Worm (Caenorhabditis elegans) whole organism, L4 larva: Measurements from ENCODE around the gene nck-1.

Experiments used
- F44E2.7 ChIP-seq: fragments of 200-800 bp; sonication (Bioruptor generic); IDR thresholded peaks from 2 replicates; pipeline ENCODE4 v2.1.2; 2022; ENCODE audit warnings: missing genetic modification characterization, missing compliant biosample characterization
- T20F7.1 ChIP-seq: fragments of 200-800 bp; sonication (Bioruptor generic); optimal IDR thresholded peaks from 2 replicates; lab custom pipeline; 2018; ENCODE audit warnings: mild to moderate bottlenecking, missing genetic modification characterization, missing compliant biosample characterization
- Y105C5A.15 ChIP-seq: fragments of 200-800 bp; sonication (Bioruptor generic); IDR thresholded peaks from 2 replicates; pipeline ENCODE4 v1.3.6; 2022; ENCODE audit warnings: missing genetic modification characterization, missing compliant biosample characterization
- ZK337.2 ChIP-seq: fragments of 200-800 bp; sonication (Bioruptor generic); IDR thresholded peaks from 2 replicates; pipeline ENCODE4 v1.3.6; 2022; ENCODE audit warnings: missing genetic modification reagents, missing genetic modification characterization, missing compliant biosample characterization
- ZK546.5 ChIP-seq, 2 experiments: sonication (generic microtip); optimal IDR thresholded peaks; 2 replicates each; lab custom pipeline; 2017; ENCODE audit warnings: missing biosample characterization in 2 of 2, missing genetic modification characterization in 2 of 2
- aha-1 ChIP-seq: fragments of 150-350 bp; peaks from one replicate; lab custom pipeline; 2014; ENCODE audit warnings: missing biosample characterization, missing genetic modification characterization
- aly-2 ChIP-seq: sonication (generic microtip); optimal IDR thresholded peaks from 2 replicates; lab custom pipeline; 2018; ENCODE audit warnings: missing biosample characterization, missing genetic modification characterization
- ceh-20 ChIP-seq: fragments of 200-800 bp; sonication (Bioruptor generic); IDR thresholded peaks from 2 replicates; pipeline ENCODE4 v1.3.6; 2022; ENCODE audit warnings: missing genetic modification reagents, missing genetic modification characterization, missing compliant biosample characterization
- ceh-82 ChIP-seq: sonication (generic microtip); optimal IDR thresholded peaks from 2 replicates; lab custom pipeline; 2017; ENCODE audit warnings: missing biosample characterization, missing genetic modification characterization
- ces-1 ChIP-seq: fragments of 150-350 bp; sonication (generic microtip); optimal IDR thresholded peaks from 4 replicates; lab custom pipeline; 2014; ENCODE audit warnings: missing biosample characterization, missing genetic modification reagents, missing genetic modification characterization
- ctbp-1 ChIP-seq: fragments of 200-800 bp; sonication (Bioruptor generic); IDR thresholded peaks from 2 replicates; pipeline ENCODE4 v1.3.6; 2022; ENCODE audit warnings: missing genetic modification reagents, missing genetic modification characterization, missing compliant biosample characterization
- daf-12 ChIP-seq: fragments of 150-350 bp; optimal IDR thresholded peaks from 2 replicates; lab custom pipeline; 2014; ENCODE audit warnings: missing biosample characterization, missing genetic modification reagents, missing genetic modification characterization
- daf-19 ChIP-seq: fragments of 200-800 bp; sonication (Bioruptor generic); conservative IDR thresholded peaks from 2 replicates; pipeline ENCODE4 v1.3.6; 2022; ENCODE audit warnings: missing genetic modification characterization, missing compliant biosample characterization
- dpl-1 ChIP-seq: fragments of 150-350 bp; optimal IDR thresholded peaks from 2 replicates; lab custom pipeline; 2014; ENCODE audit warnings: missing biosample characterization, missing genetic modification reagents, missing genetic modification characterization
- duxl-1 ChIP-seq: sonication (generic microtip); optimal IDR thresholded peaks from 2 replicates; lab custom pipeline; 2016; ENCODE audit warnings: mild to moderate bottlenecking, missing genetic modification characterization, moderate library complexity, missing compliant biosample characterization; ENCODE audit not compliant: poor library complexity
- dve-1 ChIP-seq: sonication (generic microtip); optimal IDR thresholded peaks from 2 replicates; lab custom pipeline; 2017; ENCODE audit warnings: antibody characterized with exemption, mild to moderate bottlenecking, missing genetic modification characterization, missing compliant biosample characterization; ENCODE audit not compliant: insufficient read depth
- hlh-11 ChIP-seq: fragments of 200-800 bp; sonication (Bioruptor generic); optimal IDR thresholded peaks from 2 replicates; lab custom pipeline; 2018; ENCODE audit warnings: mild to moderate bottlenecking, missing genetic modification characterization, missing compliant biosample characterization
- hlh-30 ChIP-seq: sonication (generic microtip); optimal IDR thresholded peaks from 2 replicates; lab custom pipeline; 2017; ENCODE audit warnings: antibody characterized with exemption, mild to moderate bottlenecking, missing genetic modification characterization, missing compliant biosample characterization; ENCODE audit not compliant: insufficient read depth
- jun-1 ChIP-seq: fragments of 150-350 bp; optimal IDR thresholded peaks from 2 replicates; lab custom pipeline; 2014; ENCODE audit warnings: missing biosample characterization, missing genetic modification reagents, missing genetic modification characterization
- lim-7 ChIP-seq: fragments of 200-800 bp; sonication (Bioruptor generic); IDR thresholded peaks from 2 replicates; pipeline ENCODE4 v1.3.6; 2022; ENCODE audit warnings: missing genetic modification characterization, missing compliant biosample characterization
- lin-39 ChIP-seq: fragments of 150-350 bp; optimal IDR thresholded peaks from 2 replicates; lab custom pipeline; 2014; ENCODE audit warnings: missing biosample characterization, missing genetic modification reagents, missing genetic modification characterization
- lsy-2 ChIP-seq, 2 experiments: fragments of 150-350 bp in 1 of 2; sonication (generic microtip) in 1 of 2; optimal IDR thresholded peaks; 2 replicates each; lab custom pipeline; 2014 to 2017; ENCODE audit warnings: missing biosample characterization in 2 of 2, missing genetic modification characterization in 2 of 2
- madf-5 ChIP-seq, 2 experiments: fragments of 200-800 bp; sonication (Bioruptor generic); IDR thresholded peaks; 2 replicates each; pipeline ENCODE4 v1.3.6; 2022; ENCODE audit warnings: missing compliant biosample characterization in 2 of 2, missing genetic modification characterization in 2 of 2
- madf-9 ChIP-seq: fragments of 200-800 bp; sonication (Bioruptor generic); conservative IDR thresholded peaks from 2 replicates; pipeline ENCODE4 v1.3.6; 2022; ENCODE audit warnings: missing genetic modification reagents, missing genetic modification characterization, missing compliant biosample characterization
- mep-1 ChIP-seq: fragments of 150-350 bp; sonication (generic microtip); optimal IDR thresholded peaks from 3 replicates; lab custom pipeline; 2014; ENCODE audit warnings: missing biosample characterization, missing genetic modification characterization
- nhr-111 ChIP-seq: fragments of 200-800 bp; sonication (Bioruptor generic); optimal IDR thresholded peaks from 2 replicates; lab custom pipeline; 2018; ENCODE audit warnings: mild to moderate bottlenecking, missing genetic modification characterization, missing compliant biosample characterization
- nhr-237 ChIP-seq: sonication (generic microtip); optimal IDR thresholded peaks from 2 replicates; lab custom pipeline; 2017; ENCODE audit warnings: missing biosample characterization, missing genetic modification characterization
- nhr-28 ChIP-seq: fragments of 150-350 bp; optimal IDR thresholded peaks from 2 replicates; lab custom pipeline; 2014; ENCODE audit warnings: missing biosample characterization, missing genetic modification characterization
- nhr-48 ChIP-seq: sonication (generic microtip); optimal IDR thresholded peaks from 2 replicates; lab custom pipeline; 2016; ENCODE audit warnings: mild to moderate bottlenecking, missing genetic modification characterization, missing compliant biosample characterization
- nhr-76 ChIP-seq: fragments of 150-350 bp; optimal IDR thresholded peaks from 2 replicates; lab custom pipeline; 2014; ENCODE audit warnings: missing biosample characterization, missing genetic modification characterization
- nhr-77 ChIP-seq: fragments of 150-350 bp; optimal IDR thresholded peaks from 2 replicates; lab custom pipeline; 2014; ENCODE audit warnings: missing biosample characterization, missing genetic modification characterization
- php-3 ChIP-seq: fragments of 200-800 bp; sonication (Bioruptor generic); IDR thresholded peaks from 2 replicates; pipeline ENCODE4 v1.3.6; 2022; ENCODE audit warnings: missing genetic modification reagents, missing genetic modification characterization, missing compliant biosample characterization
- sdz-12 ChIP-seq: fragments of 200-800 bp; sonication (Bioruptor generic); optimal IDR thresholded peaks from 2 replicates; lab custom pipeline; 2018; ENCODE audit warnings: mild to moderate bottlenecking, missing genetic modification characterization, missing compliant biosample characterization
- set-16 ChIP-seq: fragments of 200-800 bp; sonication (Bioruptor generic); IDR thresholded peaks from 2 replicates; pipeline ENCODE4 v1.3.6; 2022; ENCODE audit warnings: missing genetic modification reagents, missing genetic modification characterization, missing compliant biosample characterization
- snpc-1.2 ChIP-seq: fragments of 200-800 bp; sonication (Bioruptor generic); IDR thresholded peaks from 2 replicates; pipeline ENCODE4 v1.3.6; 2022; ENCODE audit warnings: missing genetic modification reagents, missing genetic modification characterization, missing compliant biosample characterization
- snpc-4 ChIP-seq: fragments of 150-350 bp; optimal IDR thresholded peaks from 2 replicates; lab custom pipeline; 2014; ENCODE audit warnings: missing biosample characterization, missing genetic modification characterization
- spr-3 ChIP-seq: fragments of 200-800 bp; sonication (Bioruptor generic); optimal IDR thresholded peaks from 2 replicates; lab custom pipeline; 2018; ENCODE audit warnings: mild to moderate bottlenecking, missing genetic modification characterization, missing compliant biosample characterization
- unc-130 ChIP-seq: sonication (generic microtip); optimal IDR thresholded peaks from 2 replicates; lab custom pipeline; 2016; ENCODE audit warnings: missing genetic modification reagents, missing genetic modification characterization, missing compliant biosample characterization
- unc-62 ChIP-seq, 3 experiments: fragments of 150-350 bp in 1 of 3; sonication (generic microtip); optimal IDR thresholded peaks in 2 of 3; peaks in 1 of 3; 1 replicate in 1 of 3; 2 replicates in 2 of 3; lab custom pipeline; 2014 to 2017; ENCODE audit warnings: missing biosample characterization in 3 of 3, missing genetic modification characterization in 3 of 3, missing genetic modification reagents in 3 of 3, missing genotype in 1 of 3
- vab-7 ChIP-seq: fragments of 200-800 bp; sonication (Bioruptor generic); IDR thresholded peaks from 2 replicates; pipeline ENCODE4 v1.3.6; 2022; ENCODE audit warnings: missing genetic modification reagents, missing genetic modification characterization, missing compliant biosample characterization
- zfp-2 ChIP-seq: sonication (generic microtip); optimal IDR thresholded peaks from 2 replicates; lab custom pipeline; 2016; ENCODE audit warnings: mild to moderate bottlenecking, missing genetic modification characterization, missing compliant biosample characterization
- zip-11 ChIP-seq: fragments of 200-800 bp; sonication (Bioruptor generic); IDR thresholded peaks from 2 replicates; pipeline ENCODE4 v1.3.6; 2022; ENCODE audit warnings: missing genetic modification characterization, missing compliant biosample characterization

nck-1 gene

DNA sequence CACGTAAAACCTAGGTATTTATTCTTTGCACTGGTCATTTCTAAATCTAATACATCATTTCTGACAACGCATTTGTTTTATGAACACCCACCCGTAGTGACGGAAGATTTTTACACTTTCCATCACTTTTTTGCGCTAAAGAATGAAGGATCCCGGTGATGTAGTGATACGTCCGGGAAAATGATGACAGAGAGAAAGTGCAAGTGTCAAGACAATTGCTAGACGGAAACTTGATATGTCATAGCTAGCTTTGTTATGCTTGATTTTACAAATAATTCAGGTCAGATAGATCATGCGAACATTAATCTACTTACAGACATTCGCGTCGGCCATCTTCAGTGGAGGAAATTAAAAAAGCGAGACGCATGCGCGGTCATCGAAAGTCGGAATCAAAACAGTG, 43.3 kb downstream of the nck-1 start:
- TF ChIP-seq dve-1 (no peak), daf-19 (no peak), ces-1 (GFP tag; lab: Kevin White, UChicago) (no peak), aha-1 (tag; lab: Kevin White, UChicago) (peak; percentile 57), dpl-1 (no peak), duxl-1 (tag; lab: Kevin White, UChicago) (no peak), nhr-48 (no peak), ZK337.2 (no peak), T20F7.1 (GFP tag; lab: Kevin White, UChicago) (no peak), unc-62 (GFP tag; optimal IDR thresholded peaks at IDR 0.05 in 1 of 2; lab: Kevin White, UChicago) (peak in 1 of 2 experiments; percentile 72), unc-62 (tag; optimal IDR thresholded peaks at IDR 0.05; lab: Kevin White, UChicago) (no peak), hlh-30 (peak; percentile 5), aly-2 (no peak), zip-11 (no peak), spr-3 (no peak), lim-7 (GFP tag; lab: Robert Waterston, UW) (no peak), zfp-2 (tag; lab: Kevin White, UChicago) (no peak), nhr-237 (tag; lab: Kevin White, UChicago) (no peak), hlh-11 (tag; lab: Kevin White, UChicago) (peak; percentile 31), nhr-28 (peak; percentile 15), ceh-82 (no peak), ceh-20 (GFP tag; lab: Robert Waterston, UW) (no peak)

DNA sequence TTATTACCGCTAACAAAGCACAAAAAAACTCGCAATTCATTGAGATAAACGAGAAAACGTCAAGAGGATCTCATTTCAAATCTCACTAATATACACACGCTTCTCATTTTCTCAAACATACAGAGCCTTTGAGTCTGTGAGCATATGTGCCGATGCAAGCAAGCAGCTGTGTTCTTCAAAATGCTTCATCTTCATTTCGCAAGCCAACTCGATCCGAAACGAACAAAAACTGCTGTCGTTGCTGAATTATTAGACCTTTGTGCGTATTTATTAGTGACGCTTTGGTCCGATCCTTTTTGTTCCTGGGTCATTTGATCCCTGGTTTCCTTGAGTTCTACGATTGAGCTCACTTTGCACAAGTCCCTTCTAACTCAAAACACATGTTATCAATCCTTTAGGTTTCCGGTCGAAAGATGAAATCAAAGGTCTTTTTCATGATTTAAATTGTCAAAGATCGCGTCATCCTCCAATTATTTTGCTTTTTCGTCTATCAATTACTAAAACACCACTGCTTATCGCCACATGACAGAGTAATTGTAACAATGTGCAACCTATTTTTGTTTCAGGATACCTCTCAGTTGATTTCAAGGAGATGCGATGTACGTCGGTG, 46.2 kb downstream of the nck-1 start, which contains the start of gene R02E4.2:
Gene R02E4.2, plus strand, starts transcription at position 560 of the 610 bp plus-strand sequence.
- no peak for TF ChIP-seq ctbp-1 (GFP tag; lab: Robert Waterston, UW)
- peak in 1 of 2 experiments; percentile 67 for TF ChIP-seq unc-62 (GFP tag; optimal IDR thresholded peaks at IDR 0.05 in 1 of 2; lab: Kevin White, UChicago)
- no peak for TF ChIP-seq unc-62 (tag; optimal IDR thresholded peaks at IDR 0.05; lab: Kevin White, UChicago)

DNA sequence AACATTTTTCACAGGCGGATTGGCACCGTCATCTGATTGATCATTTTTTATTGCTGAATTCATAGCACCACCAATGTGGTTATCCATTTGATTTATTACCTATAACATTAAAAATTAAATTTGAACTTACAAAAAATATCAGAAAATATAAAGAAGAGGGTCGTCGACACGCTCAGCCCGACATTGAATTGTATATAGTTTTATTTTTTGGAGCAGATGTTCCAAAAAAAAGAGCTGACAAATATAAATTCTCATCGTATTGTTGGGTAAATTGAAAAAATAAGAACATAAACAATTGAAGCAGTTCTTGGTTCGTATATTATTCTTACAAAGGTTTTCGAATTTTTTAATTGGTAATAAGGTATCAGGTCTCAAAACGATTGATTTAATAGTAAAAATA, 48.8 kb downstream of the nck-1 start, which contains the start of gene R02E4.1:
Gene R02E4.1, minus strand, starts transcription at position 101 of the 400 bp plus-strand sequence.
- no peak for TF ChIP-seq spr-3
- no peak for TF ChIP-seq daf-12
- no peak for TF ChIP-seq hlh-30
- TF ChIP-seq F44E2.7 (GFP tag; lab: Robert Waterston, UW), result no peak
- no peak for TF ChIP-seq madf-5 (GFP tag; IDR thresholded peaks at IDR 0.05; lab: Robert Waterston, UW)
- TF ChIP-seq nhr-76 (tag; lab: Kevin White, UChicago), result no peak
- no peak for TF ChIP-seq zip-11
- no peak for TF ChIP-seq ces-1 (GFP tag; lab: Kevin White, UChicago)
- no peak for TF ChIP-seq snpc-4
- TF ChIP-seq snpc-1.2 (GFP tag; lab: Robert Waterston, UW), result no peak
- no peak for TF ChIP-seq set-16 (GFP tag; lab: Robert Waterston, UW)
- no peak for TF ChIP-seq ZK546.5 (tag; optimal IDR thresholded peaks at IDR 0.05; lab: Kevin White, UChicago)
- TF ChIP-seq, all 104 proteins: peak for 0

DNA sequence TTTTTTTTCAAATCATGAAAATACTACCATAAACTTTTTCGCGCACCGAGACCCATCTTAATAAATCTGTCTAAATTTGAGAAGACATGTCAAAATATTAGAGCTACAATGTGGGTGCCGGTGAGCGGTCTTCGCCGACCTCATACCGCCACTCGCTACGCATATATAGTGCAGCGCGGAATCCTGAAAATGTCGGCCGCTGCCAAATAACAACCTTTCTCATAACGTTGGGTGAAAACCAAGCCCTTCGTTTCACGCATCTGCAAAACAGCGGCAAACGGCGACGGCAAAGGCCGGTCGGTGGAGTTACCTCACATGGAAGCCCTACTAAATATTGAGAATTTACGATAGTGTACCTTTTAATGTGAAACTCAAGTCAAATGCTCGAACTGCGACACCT, 50.2 kb downstream of the nck-1 start:
- TF ChIP-seq daf-19 (no peak), vab-7 (GFP tag; lab: Robert Waterston, UW) (no peak), snpc-4 (peak; percentile 45), nhr-111 (GFP tag; lab: Kevin White, UChicago) (no peak), jun-1 (tag; lab: Kevin White, UChicago) (no peak), lsy-2 (tag; optimal IDR thresholded peaks at IDR 0.05; lab: Kevin White, UChicago) (no peak), madf-9 (GFP tag; lab: Robert Waterston, UW) (no peak), set-16 (GFP tag; lab: Robert Waterston, UW) (no peak), snpc-1.2 (GFP tag; lab: Robert Waterston, UW) (0 out of 2 replicates have a peak, but pooled peaks have one; percentile 36), nhr-77 (tag; lab: Kevin White, UChicago) (no peak), nhr-237 (tag; lab: Kevin White, UChicago) (no peak), Y105C5A.15 (no peak), mep-1 (no peak), lin-39 (no peak), sdz-12 (GFP tag; lab: Kevin White, UChicago) (no peak), php-3 (no peak), unc-130 (no peak)
